Worm (Caenorhabditis elegans) whole organism, mixed stage, embryonic: ENCODE results near the gene C45G9.11.

Experiments
- unc-62 ChIP-seq: fragments of 150-350 bp; optimal IDR thresholded peaks from 2 replicates; lab custom pipeline; 2014; ENCODE audit warnings: missing biosample characterization, missing genetic modification reagents, missing genetic modification characterization
- ztf-11 ChIP-seq: fragments of 150-350 bp; optimal IDR thresholded peaks from 2 replicates; lab custom pipeline; 2014; ENCODE audit warnings: missing biosample characterization, missing genetic modification characterization

DNA sequence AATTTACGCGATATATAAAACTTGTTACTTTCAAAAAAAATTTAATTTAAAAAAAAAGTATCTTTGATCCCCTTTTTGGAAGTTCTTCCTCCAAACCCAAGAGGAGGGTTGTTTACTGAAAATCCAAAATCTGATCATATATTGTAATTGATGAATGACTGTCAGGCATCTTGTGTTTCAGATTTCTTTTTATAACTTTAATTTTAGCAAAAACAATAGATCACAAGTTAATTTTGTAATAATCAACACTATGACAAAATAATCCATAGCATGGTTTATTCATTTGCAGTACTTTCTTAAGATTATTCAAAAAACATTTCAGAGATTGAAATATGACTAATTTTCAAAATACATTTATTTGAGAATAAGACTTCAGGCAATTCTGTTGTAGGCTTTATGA is 23.8 kb upstream of the C45G9.11 start:
- TF ChIP-seq unc-62 (GFP tag; lab: Kevin White, UChicago) (no peak), ztf-11 (tag; lab: Kevin White, UChicago) (no peak)
